Worm (Caenorhabditis elegans) whole organism, L3 larva: ENCODE measurements around the gene gldi-1.
"Not testable (repeated sequence)": the region's sequence is repeated elsewhere in the genome, so short reads cannot be mapped to it uniquely, and the experiment has no call there.

ENCODE experiments used
- ZK546.5 ChIP-seq: sonication (generic microtip); optimal IDR thresholded peaks from 2 replicates; lab custom pipeline; 2017; ENCODE audit warnings: missing biosample characterization, missing genetic modification characterization
- daf-12 ChIP-seq: fragments of 150-350 bp; optimal IDR thresholded peaks from 2 replicates; lab custom pipeline; 2014; ENCODE audit warnings: missing biosample characterization, missing genetic modification reagents, missing genetic modification characterization
- egl-5 ChIP-seq: fragments of 150-350 bp; optimal IDR thresholded peaks from 2 replicates; lab custom pipeline; 2017; ENCODE audit warnings: missing biosample characterization, missing genetic modification reagents, missing genetic modification characterization, inconsistent platforms
- eor-1 ChIP-seq, 2 experiments: fragments of 150-350 bp; optimal IDR thresholded peaks; 2 replicates each; lab custom pipeline; 2014 to 2018; ENCODE audit warnings: missing biosample characterization in 2 of 2, missing genetic modification characterization in 2 of 2
- fkh-10 ChIP-seq: sonication (generic microtip); optimal IDR thresholded peaks from 2 replicates; lab custom pipeline; 2017; ENCODE audit warnings: missing biosample characterization, missing genetic modification reagents, missing genetic modification characterization
- fkh-2 ChIP-seq: fragments of 150-350 bp; optimal IDR thresholded peaks from 2 replicates; lab custom pipeline; 2014; ENCODE audit warnings: missing biosample characterization, missing genetic modification reagents, missing genetic modification characterization
- hmg-11 ChIP-seq: sonication (generic microtip); optimal IDR thresholded peaks from 2 replicates; lab custom pipeline; 2016; ENCODE audit warnings: missing genetic modification characterization, missing compliant biosample characterization
- lin-39 ChIP-seq: fragments of 150-350 bp; optimal IDR thresholded peaks from 2 replicates; lab custom pipeline; 2018; ENCODE audit warnings: missing biosample characterization, missing genetic modification reagents, missing genetic modification characterization
- nfya-1 ChIP-seq: sonication (generic microtip); optimal IDR thresholded peaks from 2 replicates; lab custom pipeline; 2017; ENCODE audit warnings: missing genetic modification characterization, mild to moderate bottlenecking, missing compliant biosample characterization, antibody characterized with exemption, moderate library complexity; ENCODE audit not compliant: insufficient read depth
- nhr-11 ChIP-seq: fragments of 150-350 bp; optimal IDR thresholded peaks from 2 replicates; lab custom pipeline; 2014; ENCODE audit warnings: missing biosample characterization, missing genetic modification characterization
- nhr-28 ChIP-seq: fragments of 150-350 bp; optimal IDR thresholded peaks from 2 replicates; lab custom pipeline; 2014; ENCODE audit warnings: missing biosample characterization, missing genetic modification characterization
- nhr-43 ChIP-seq: sonication (generic microtip); optimal IDR thresholded peaks from 2 replicates; lab custom pipeline; 2016; ENCODE audit warnings: mild to moderate bottlenecking, missing genetic modification characterization, missing compliant biosample characterization; ENCODE audit not compliant: poor library complexity, severe bottlenecking
- nhr-67 ChIP-seq: fragments of 150-350 bp; optimal IDR thresholded peaks from 2 replicates; lab custom pipeline; 2014; ENCODE audit warnings: missing biosample characterization, missing genetic modification characterization
- nhr-76 ChIP-seq: fragments of 150-350 bp; sonication (generic microtip); optimal IDR thresholded peaks from 5 replicates; lab custom pipeline; 2014; ENCODE audit warnings: missing biosample characterization, missing genetic modification characterization
- pqm-1 ChIP-seq: fragments of 150-350 bp; optimal IDR thresholded peaks from 2 replicates; lab custom pipeline; 2017; ENCODE audit warnings: missing biosample characterization, missing genetic modification characterization, inconsistent platforms
- sea-2 ChIP-seq: fragments of 150-350 bp; sonication (generic microtip); optimal IDR thresholded peaks from 4 replicates; lab custom pipeline; 2014; ENCODE audit warnings: missing biosample characterization, missing genetic modification reagents, missing genetic modification characterization
- snpc-4 ChIP-seq: fragments of 150-350 bp; optimal IDR thresholded peaks from 2 replicates; lab custom pipeline; 2014; ENCODE audit warnings: missing biosample characterization, missing genetic modification characterization
- ztf-4 ChIP-seq: fragments of 150-350 bp; optimal IDR thresholded peaks from 2 replicates; lab custom pipeline; 2014; ENCODE audit warnings: missing biosample characterization, missing genetic modification characterization

gldi-1 gene

ce11 chrII:441102-441501, 43.1 kb downstream of the gldi-1 start, which contains the start of gene C24H12.1:
TSS of gene C24H12.1 (plus strand) at chrII:441402.
- not testable (repeated sequence) for TF ChIP-seq lin-39 (tag; lab: Kevin White, UChicago); daf-12; snpc-4 (tag; lab: Kevin White, UChicago)

DNA sequence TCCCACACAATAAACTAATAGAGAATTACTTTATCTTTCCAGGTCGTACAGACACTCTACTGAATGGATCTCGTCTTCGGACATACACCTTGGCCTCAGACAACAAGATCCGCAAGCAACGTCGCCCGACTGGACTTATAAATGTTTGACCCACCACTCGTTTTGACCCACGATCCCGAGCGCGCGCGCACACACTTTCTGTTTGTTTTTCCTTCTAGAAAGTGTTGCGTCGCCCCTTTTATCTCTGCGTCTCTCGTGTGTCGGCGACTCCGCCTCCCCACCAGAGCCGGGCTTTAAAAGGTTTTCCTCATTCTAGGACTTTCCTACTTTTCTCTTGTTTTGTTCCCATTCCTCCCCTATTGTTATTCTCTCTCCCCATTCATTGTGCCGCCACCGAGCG, 46.9 kb downstream of the gldi-1 start:
- TF ChIP-seq pqm-1 (tag; lab: Kevin White, UChicago), result no peak
- TF ChIP-seq hmg-11 (tag; lab: Kevin White, UChicago), result no peak
- no peak for TF ChIP-seq fkh-10 (GFP tag; lab: Kevin White, UChicago)
- TF ChIP-seq nhr-28, result no peak
- TF ChIP-seq nhr-76 (tag; lab: Kevin White, UChicago), result no peak
- no peak for TF ChIP-seq nhr-43 (tag; lab: Kevin White, UChicago)
- no peak for TF ChIP-seq ZK546.5 (tag; lab: Kevin White, UChicago)
- no peak for TF ChIP-seq nhr-11 (tag; lab: Kevin White, UChicago)
- no peak for TF ChIP-seq nfya-1 (tag; lab: Kevin White, UChicago)
- TF ChIP-seq egl-5, result no peak
- no peak for TF ChIP-seq ztf-4 (tag; lab: Kevin White, UChicago)
- no peak for TF ChIP-seq sea-2 (GFP tag; lab: Kevin White, UChicago)
- no peak for TF ChIP-seq eor-1 (tag; optimal IDR thresholded peaks at IDR 0.05; lab: Kevin White, UChicago)
- no peak for TF ChIP-seq fkh-2 (tag; lab: Kevin White, UChicago)
- TF ChIP-seq nhr-67 (tag; lab: Kevin White, UChicago), result no peak
